Worm (Caenorhabditis elegans): Measurements from ENCODE around the gene srsx-8.

- TF ChIP-seq C34F6.9 (tag; optimal IDR thresholded peaks at IDR 0.05) (no peak), zag-1 (tag; optimal IDR thresholded peaks at IDR 0.05) (no peak), unc-39 (tag; optimal IDR thresholded peaks at IDR 0.05) (no peak), ceh-82 (tag; optimal IDR thresholded peaks at IDR 0.05) (no peak), elt-1 (tag; optimal IDR thresholded peaks at IDR 0.05) (no peak), unc-62 (GFP tag; optimal IDR thresholded peaks at IDR 0.05) (no peak), R02D3.7 (tag; optimal IDR thresholded peaks at IDR 0.05) (no peak)
Measured at ce11 chrV:1570679-1571078, 17.8 kb upstream of the srsx-8 start.

Measured in whole organism, L2 larva.